Fruit fly (Drosophila melanogaster) whole organism, pupa: ENCODE results near the gene CG2991.

Experiments used
- CG12605 ChIP-seq: fragments of 200-800 bp; sonication (Bioruptor generic); IDR thresholded peaks from 2 replicates; pipeline ENCODE4 v1.3.6; 2022; ENCODE audit warnings: missing biosample characterization, missing genetic modification characterization
- CG14655 ChIP-seq: fragments of 200-800 bp; sonication (Bioruptor generic); optimal IDR thresholded peaks from 3 replicates; lab custom pipeline; 2017; ENCODE audit warnings: mild to moderate bottlenecking, missing biosample characterization, missing genetic modification reagents, missing genetic modification characterization
- CG15710 ChIP-seq: fragments of 200-800 bp; sonication (Bioruptor generic); optimal IDR thresholded peaks from 2 replicates; lab custom pipeline; 2018; ENCODE audit warnings: missing biosample characterization, mild to moderate bottlenecking, missing genetic modification characterization, moderate library complexity
- CG32121 ChIP-seq: fragments of 200-800 bp; sonication (Bioruptor generic); IDR thresholded peaks from 2 replicates; pipeline ENCODE4 v1.3.6; 2022; ENCODE audit warnings: missing biosample characterization, missing genetic modification characterization
- EcR ChIP-seq: fragments of 200-800 bp; sonication (Bioruptor generic); optimal IDR thresholded peaks from 3 replicates; lab custom pipeline; 2019; ENCODE audit warnings: missing biosample characterization, missing genetic modification characterization, mild to moderate bottlenecking, moderate library complexity, missing genetic modification reagents
- Ets98B ChIP-seq: fragments of 200-800 bp; sonication (Bioruptor generic); IDR thresholded peaks from 2 replicates; pipeline ENCODE4 v1.3.6; 2022; ENCODE audit warnings: missing biosample characterization, missing genetic modification characterization
- Pif1B ChIP-seq: fragments of 200-800 bp; sonication (Bioruptor generic); optimal IDR thresholded peaks from 3 replicates; lab custom pipeline; 2016; ENCODE audit warnings: missing biosample characterization, missing genetic modification characterization
- rn ChIP-seq: fragments of 200-800 bp; sonication (Bioruptor generic); IDR thresholded peaks from 2 replicates; pipeline ENCODE4 v1.3.6; 2022; ENCODE audit warnings: missing biosample characterization, missing genetic modification characterization

DNA sequence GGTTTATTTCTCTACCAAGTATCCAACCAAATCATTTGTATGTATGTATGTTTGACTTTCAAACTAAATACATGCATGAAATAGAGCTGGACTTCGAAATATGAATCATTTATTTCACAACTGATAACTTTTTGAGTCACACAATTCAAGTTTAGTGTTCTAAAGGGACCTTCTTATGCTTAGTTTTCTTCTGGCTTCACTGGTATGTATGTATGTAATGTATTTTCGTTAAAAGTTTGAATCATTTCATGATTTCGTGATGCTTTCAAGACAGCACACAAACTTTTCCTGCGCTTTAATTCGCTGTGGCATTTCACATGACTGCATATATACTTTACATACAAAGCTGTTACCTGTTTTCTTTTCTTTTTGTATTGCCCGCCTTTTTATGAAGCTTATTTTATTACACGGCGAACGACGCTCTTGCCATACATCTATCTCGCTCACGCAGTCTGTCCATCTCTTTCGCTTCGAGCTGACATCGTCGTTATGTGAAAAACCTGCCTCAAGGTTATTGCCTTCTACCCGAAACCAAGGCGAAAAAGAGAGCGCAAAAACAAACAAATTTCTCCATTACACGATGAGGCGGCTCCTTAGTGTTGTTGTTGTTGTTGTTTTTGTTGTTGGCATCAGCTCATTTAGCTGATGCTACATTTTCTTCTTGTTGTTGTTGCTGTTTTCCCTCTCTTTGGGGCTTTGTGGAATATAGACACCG, 51.6 kb downstream of the CG2991 start:
- TF ChIP-seq CG32121 (GFP tag; lab: Robert Waterston, UW) (no peak), CG14655 (GFP tag; lab: Kevin White, UChicago) (no peak), EcR (GFP tag; lab: Kevin White, UChicago) (peak; percentile 96), CG12605 (GFP tag; lab: Robert Waterston, UW) (no peak), rn (GFP tag; lab: Robert Waterston, UW) (no peak), Pif1B (GFP tag; lab: Kevin White, UChicago) (no peak), Ets98B (GFP tag; lab: Robert Waterston, UW) (no peak), CG15710 (peak; percentile 6)
